Worm (Caenorhabditis elegans) whole organism, mixed stage, embryonic: ENCODE data around the gene acs-18.

Source experiments
- M03D4.4 ChIP-seq: sonication (generic microtip); optimal IDR thresholded peaks from 2 replicates; lab custom pipeline; 2017; ENCODE audit warnings: mild to moderate bottlenecking, missing genetic modification characterization, missing compliant biosample characterization
- bed-3 ChIP-seq: fragments of 200-800 bp; sonication (Bioruptor generic); optimal IDR thresholded peaks from 3 replicates; lab custom pipeline; 2018; ENCODE audit warnings: mild to moderate bottlenecking, missing genetic modification characterization, moderate library complexity, missing compliant biosample characterization
- blmp-1 ChIP-seq: fragments of 150-350 bp; optimal IDR thresholded peaks from 2 replicates; lab custom pipeline; 2014; ENCODE audit warnings: missing biosample characterization, missing genetic modification characterization
- ceh-39 ChIP-seq: fragments of 150-350 bp; optimal IDR thresholded peaks from 2 replicates; lab custom pipeline; 2014; ENCODE audit warnings: missing biosample characterization, missing genetic modification characterization
- ceh-43 ChIP-seq: fragments of 200-800 bp; sonication (Bioruptor generic); optimal IDR thresholded peaks from 2 replicates; lab custom pipeline; 2018; ENCODE audit warnings: mild to moderate bottlenecking, missing genetic modification characterization, moderate library complexity, missing compliant biosample characterization
- ceh-83 ChIP-seq: fragments of 200-800 bp; sonication (Bioruptor generic); optimal IDR thresholded peaks from 2 replicates; lab custom pipeline; 2018; ENCODE audit warnings: mild to moderate bottlenecking, missing genetic modification characterization, missing compliant biosample characterization
- ces-1 ChIP-seq: fragments of 150-350 bp; optimal IDR thresholded peaks from 2 replicates; lab custom pipeline; 2014; ENCODE audit warnings: missing biosample characterization, missing genetic modification reagents, missing genetic modification characterization
- drap-1 ChIP-seq: fragments of 200-800 bp; sonication (Bioruptor generic); optimal IDR thresholded peaks from 3 replicates; lab custom pipeline; 2018; ENCODE audit warnings: mild to moderate bottlenecking, missing genetic modification characterization, missing compliant biosample characterization
- elt-3 ChIP-seq: fragments of 150-350 bp; optimal IDR thresholded peaks from 2 replicates; lab custom pipeline; 2014; ENCODE audit warnings: missing biosample characterization, missing genetic modification characterization
- flh-1 ChIP-seq: fragments of 200-800 bp; sonication (Bioruptor generic); optimal IDR thresholded peaks from 2 replicates; lab custom pipeline; 2018; ENCODE audit warnings: mild to moderate bottlenecking, missing genetic modification characterization, moderate library complexity, missing compliant biosample characterization
- ham-2 ChIP-seq: fragments of 200-800 bp; sonication (Bioruptor generic); optimal IDR thresholded peaks from 2 replicates; lab custom pipeline; 2018; ENCODE audit warnings: mild to moderate bottlenecking, missing genetic modification characterization, missing compliant biosample characterization
- hlh-1 ChIP-seq: fragments of 150-350 bp; optimal IDR thresholded peaks from 2 replicates; lab custom pipeline; 2014; ENCODE audit warnings: missing biosample characterization, missing genetic modification reagents, missing genetic modification characterization
- lin-13 ChIP-seq: fragments of 150-350 bp; optimal IDR thresholded peaks from 2 replicates; lab custom pipeline; 2014; ENCODE audit warnings: missing biosample characterization, missing genetic modification characterization
- lin-32 ChIP-seq: fragments of 200-800 bp; sonication (Bioruptor generic); optimal IDR thresholded peaks from 2 replicates; lab custom pipeline; 2018; ENCODE audit warnings: mild to moderate bottlenecking, missing genetic modification characterization, missing compliant biosample characterization
- mab-5 ChIP-seq: fragments of 150-350 bp; optimal IDR thresholded peaks from 2 replicates; lab custom pipeline; 2014; ENCODE audit warnings: missing biosample characterization, missing genetic modification characterization
- mep-1 ChIP-seq: fragments of 150-350 bp; optimal IDR thresholded peaks from 2 replicates; lab custom pipeline; 2017; ENCODE audit warnings: missing biosample characterization, missing genetic modification reagents, missing genetic modification characterization, inconsistent platforms
- nhr-12 ChIP-seq: fragments of 150-350 bp; optimal IDR thresholded peaks from 2 replicates; lab custom pipeline; 2014; ENCODE audit warnings: missing biosample characterization, missing genetic modification characterization
- nhr-2 ChIP-seq: fragments of 150-350 bp; optimal IDR thresholded peaks from 2 replicates; lab custom pipeline; 2014; ENCODE audit warnings: missing biosample characterization, missing genetic modification characterization
- nhr-237 ChIP-seq: fragments of 150-350 bp; optimal IDR thresholded peaks from 2 replicates; lab custom pipeline; 2014; ENCODE audit warnings: missing biosample characterization, missing genetic modification characterization
- pha-4 ChIP-seq: fragments of 150-350 bp; optimal IDR thresholded peaks from 2 replicates; lab custom pipeline; 2018; ENCODE audit warnings: missing biosample characterization, missing genetic modification reagents, missing genetic modification characterization
- sem-2 ChIP-seq: fragments of 200-800 bp; sonication (Bioruptor generic); optimal IDR thresholded peaks from 2 replicates; lab custom pipeline; 2018; ENCODE audit warnings: mild to moderate bottlenecking, missing genetic modification characterization, missing compliant biosample characterization
- snpc-4 ChIP-seq: fragments of 150-350 bp; optimal IDR thresholded peaks from 2 replicates; lab custom pipeline; 2014; ENCODE audit warnings: missing biosample characterization, missing genetic modification characterization
- sptf-1 ChIP-seq: sonication (generic microtip); optimal IDR thresholded peaks from 2 replicates; lab custom pipeline; 2017; ENCODE audit warnings: mild to moderate bottlenecking, missing genetic modification characterization, moderate library complexity, missing compliant biosample characterization
- tbx-8 ChIP-seq: fragments of 200-800 bp; sonication (Bioruptor generic); optimal IDR thresholded peaks from 2 replicates; lab custom pipeline; 2018; ENCODE audit warnings: mild to moderate bottlenecking, missing genetic modification characterization, moderate library complexity, missing compliant biosample characterization
- unc-120 ChIP-seq: sonication (generic microtip); optimal IDR thresholded peaks from 2 replicates; lab custom pipeline; 2017; ENCODE audit warnings: missing genetic modification characterization, missing compliant biosample characterization; ENCODE audit not compliant: poor library complexity, severe bottlenecking
- unc-39 ChIP-seq: fragments of 150-350 bp; optimal IDR thresholded peaks from 2 replicates; lab custom pipeline; 2014; ENCODE audit warnings: missing biosample characterization, missing genetic modification characterization
- unc-62 ChIP-seq: fragments of 150-350 bp; optimal IDR thresholded peaks from 2 replicates; lab custom pipeline; 2014; ENCODE audit warnings: missing biosample characterization, missing genetic modification reagents, missing genetic modification characterization
- zip-8 ChIP-seq: fragments of 150-350 bp; optimal IDR thresholded peaks from 2 replicates; lab custom pipeline; 2014; ENCODE audit warnings: missing biosample characterization, missing genetic modification characterization

The acs-18 gene

ce11 chrIV:10284194-10284910 is 29.1 kb downstream of the acs-18 start, which contains the start of gene rad-51:
rad-51 (minus strand) TSS chrIV:10284244.
- TF ChIP-seq ceh-39 (tag; lab: Kevin White, UChicago) (no peak), lin-13 (tag; lab: Kevin White, UChicago) (no peak), mep-1 (tag; lab: Kevin White, UChicago) (peak; percentile 66), unc-120 (tag; lab: Kevin White, UChicago) (peak; percentile 57), nhr-2 (peak; percentile 18)

ce11 chrIV:10281482-10281881 is 32.0 kb downstream of the acs-18 start, which contains the start of gene thk-1:
thk-1 (minus strand) TSS chrIV:10281582.
- TF ChIP-seq M03D4.4 (tag; lab: Kevin White, UChicago): no peak
- TF ChIP-seq lin-32 (GFP tag; lab: Kevin White, UChicago): no peak
- TF ChIP-seq ceh-83 (GFP tag; lab: Kevin White, UChicago): no peak

ce11 chrIV:10277716-10278115 is 35.7 kb downstream of the acs-18 start, which contains the start of gene Y43C5A.4:
Y43C5A.4 (plus strand) TSS chrIV:10278016.
- no peak for TF ChIP-seq lin-13 (tag; lab: Kevin White, UChicago)
- TF ChIP-seq unc-39 (tag; lab: Kevin White, UChicago): no peak
- TF ChIP-seq lin-32 (GFP tag; lab: Kevin White, UChicago): no peak
- TF ChIP-seq bed-3 (GFP tag; lab: Kevin White, UChicago): no peak
- no peak for TF ChIP-seq nhr-2
- TF ChIP-seq, all 35 proteins: peak for 0

ce11 chrIV:10276960-10277359 is 36.5 kb downstream of the acs-18 start, which contains the start of gene Y43C5A.7:
Y43C5A.7 (plus strand) TSS chrIV:10277260.
- TF ChIP-seq ces-1 (GFP tag; lab: Kevin White, UChicago) (no peak), ham-2 (GFP tag; lab: Kevin White, UChicago) (no peak), pha-4 (tag; lab: Kevin White, UChicago) (no peak), mep-1 (tag; lab: Kevin White, UChicago) (no peak), flh-1 (GFP tag; lab: Kevin White, UChicago) (no peak), nhr-12 (no peak), mab-5 (tag; lab: Kevin White, UChicago) (no peak), unc-39 (tag; lab: Kevin White, UChicago) (no peak), sem-2 (GFP tag; lab: Kevin White, UChicago) (no peak), ceh-43 (GFP tag; lab: Kevin White, UChicago) (no peak), zip-8 (tag; lab: Kevin White, UChicago) (no peak), ceh-39 (tag; lab: Kevin White, UChicago) (no peak)
- TF ChIP-seq, all 35 proteins: peak for 0

ce11 chrIV:10275050-10275449 is 38.4 kb downstream of the acs-18 start:
- TF ChIP-seq nhr-237 (tag; lab: Kevin White, UChicago): no peak
- no peak for TF ChIP-seq unc-62 (GFP tag; lab: Kevin White, UChicago)
- no peak for TF ChIP-seq ceh-83 (GFP tag; lab: Kevin White, UChicago)
- no peak for TF ChIP-seq sptf-1
- TF ChIP-seq, all 35 proteins: peak for 0

- TF ChIP-seq zip-8 (tag; lab: Kevin White, UChicago) (no peak), snpc-4 (tag; lab: Kevin White, UChicago) (no peak), blmp-1 (tag; lab: Kevin White, UChicago) (no peak)
These were observed 39.6 kb downstream of the acs-18 start, which contains the start of gene Y43C5A.3 for ce11 chrIV:10273781-10274313. Y43C5A.3 (plus strand) TSS chrIV:10274036.

ce11 chrIV:10273360-10273759 is 40.1 kb downstream of the acs-18 start:
- TF ChIP-seq nhr-237 (tag; lab: Kevin White, UChicago) (no peak), unc-39 (tag; lab: Kevin White, UChicago) (no peak), blmp-1 (tag; lab: Kevin White, UChicago) (no peak), sptf-1 (no peak), ces-1 (GFP tag; lab: Kevin White, UChicago) (no peak), hlh-1 (tag; lab: Kevin White, UChicago) (no peak), tbx-8 (GFP tag; lab: Kevin White, UChicago) (no peak), elt-3 (tag; lab: Kevin White, UChicago) (no peak), snpc-4 (tag; lab: Kevin White, UChicago) (no peak), flh-1 (GFP tag; lab: Kevin White, UChicago) (no peak), drap-1 (GFP tag; lab: Kevin White, UChicago) (no peak)
